Fruit fly (Drosophila melanogaster) whole organism, adult: ENCODE data around the gene Scgalpha.

Experiments
- CG1620 ChIP-seq: fragments of 200-800 bp; sonication (Bioruptor generic); optimal IDR thresholded peaks from 2 replicates; lab custom pipeline; 2016; ENCODE audit warnings: missing biosample characterization, missing genetic modification characterization
- CG33017 ChIP-seq: fragments of 200-800 bp; sonication (Bioruptor generic); optimal IDR thresholded peaks from 2 replicates; lab custom pipeline; 2018; ENCODE audit warnings: missing biosample characterization, mild to moderate bottlenecking, missing genetic modification characterization, moderate library complexity
- CG5204 ChIP-seq: fragments of 200-800 bp; sonication (Bioruptor generic); optimal IDR thresholded peaks from 2 replicates; lab custom pipeline; 2016; ENCODE audit warnings: missing biosample characterization, missing genetic modification characterization
- CG7045 ChIP-seq: fragments of 200-800 bp; sonication (Bioruptor generic); optimal IDR thresholded peaks from 2 replicates; lab custom pipeline; 2017; ENCODE audit warnings: missing biosample characterization, mild to moderate bottlenecking, missing genetic modification characterization
- CG7101 ChIP-seq: fragments of 200-800 bp; sonication (Bioruptor generic); optimal IDR thresholded peaks from 2 replicates; lab custom pipeline; 2018; ENCODE audit warnings: missing biosample characterization, mild to moderate bottlenecking, missing genetic modification characterization, moderate library complexity
- Clk ChIP-seq: fragments of 200-800 bp; sonication (Bioruptor generic); optimal IDR thresholded peaks from 2 replicates; lab custom pipeline; 2017; ENCODE audit warnings: missing biosample characterization, missing genetic modification characterization
- Crg-1 ChIP-seq: fragments of 200-800 bp; sonication (Bioruptor generic); optimal IDR thresholded peaks from 2 replicates; lab custom pipeline; 2016; ENCODE audit warnings: missing biosample characterization, missing genetic modification characterization
- Mnt ChIP-seq: fragments of 200-800 bp; sonication (Bioruptor generic); optimal IDR thresholded peaks from 2 replicates; lab custom pipeline; 2016; ENCODE audit warnings: missing biosample characterization, mild to moderate bottlenecking, missing genetic modification characterization
- bab1 ChIP-seq: fragments of 200-800 bp; sonication (Bioruptor generic); optimal IDR thresholded peaks from 3 replicates; lab custom pipeline; 2019; ENCODE audit warnings: missing biosample characterization, mild to moderate bottlenecking, missing genetic modification characterization, moderate library complexity
- cnc ChIP-seq, 2 experiments: fragments of >200 bp; optimal IDR thresholded peaks; 2 replicates each; lab custom pipeline; 2017
- kay ChIP-seq: fragments of 200-800 bp; sonication (Bioruptor generic); peaks from one replicate; lab custom pipeline; 2016; ENCODE audit warnings: missing biosample characterization, missing genetic modification characterization, borderline replicate concordance
- pad ChIP-seq: fragments of 200-800 bp; sonication (Bioruptor generic); optimal IDR thresholded peaks from 3 replicates; lab custom pipeline; 2017; ENCODE audit warnings: missing biosample characterization, missing genetic modification characterization, mild to moderate bottlenecking, moderate library complexity, missing genetic modification reagents
- toe ChIP-seq: fragments of 200-800 bp; sonication (Bioruptor generic); optimal IDR thresholded peaks from 2 replicates; lab custom pipeline; 2016; ENCODE audit warnings: missing biosample characterization, missing genetic modification characterization

DNA sequence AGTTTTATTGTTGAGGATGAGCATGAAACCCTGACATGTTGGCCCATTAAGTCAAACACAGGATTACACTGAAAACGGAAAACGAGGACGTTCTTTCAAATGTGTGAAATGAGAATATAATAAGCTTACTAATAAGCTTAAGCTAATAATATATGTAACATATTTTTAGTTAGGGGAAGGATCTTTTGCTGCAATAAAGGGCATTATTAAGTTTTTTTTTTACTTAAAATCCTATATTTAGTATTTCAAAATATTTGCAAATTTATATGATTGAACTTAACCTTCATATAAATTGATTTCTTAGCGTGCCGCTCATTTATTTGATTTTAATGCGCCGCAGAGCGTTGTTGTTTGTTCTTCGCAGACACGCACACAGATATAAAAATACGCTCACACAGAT, 30.0 kb downstream of the Scgalpha start:
- TF ChIP-seq CG33017 (tag; lab: Kevin White, UChicago) (no peak), CG7045 (GFP tag; lab: Kevin White, UChicago) (no peak), bab1 (GFP tag; lab: Kevin White, UChicago) (no peak), kay (GFP tag; lab: Kevin White, UChicago) (no peak), Clk (GFP tag; lab: Kevin White, UChicago) (no peak), toe (no peak), pad (no peak), CG5204 (no peak), CG1620 (GFP tag; lab: Kevin White, UChicago) (no peak), CG7101 (tag; lab: Kevin White, UChicago) (no peak), cnc (optimal IDR thresholded peaks at IDR 0.05; lab: Kevin White, UChicago) (no peak), Crg-1 (GFP tag; lab: Kevin White, UChicago) (no peak), Mnt (GFP tag; lab: Kevin White, UChicago) (no peak)
